Fruit fly (Drosophila melanogaster) whole organism, prepupa: ENCODE data around the gene CG42536.

Source experiments
- Eip93F ChIP-seq: fragments of 200-800 bp; sonication (Bioruptor generic); optimal IDR thresholded peaks from 2 replicates; lab custom pipeline; 2016; ENCODE audit warnings: missing biosample characterization, mild to moderate bottlenecking, missing genetic modification characterization
- Ets21C ChIP-seq: fragments of 200-800 bp; sonication (Bioruptor generic); optimal IDR thresholded peaks from 3 replicates; lab custom pipeline; 2016; ENCODE audit warnings: missing biosample characterization, missing genetic modification characterization
- Sox14 ChIP-seq: fragments of 200-800 bp; sonication (Bioruptor generic); optimal IDR thresholded peaks from 3 replicates; lab custom pipeline; 2016; ENCODE audit warnings: missing biosample characterization, missing genetic modification characterization
- cyc ChIP-seq: fragments of 200-800 bp; sonication (Bioruptor generic); optimal IDR thresholded peaks from 3 replicates; lab custom pipeline; 2016; ENCODE audit warnings: missing biosample characterization, missing genetic modification characterization

DNA sequence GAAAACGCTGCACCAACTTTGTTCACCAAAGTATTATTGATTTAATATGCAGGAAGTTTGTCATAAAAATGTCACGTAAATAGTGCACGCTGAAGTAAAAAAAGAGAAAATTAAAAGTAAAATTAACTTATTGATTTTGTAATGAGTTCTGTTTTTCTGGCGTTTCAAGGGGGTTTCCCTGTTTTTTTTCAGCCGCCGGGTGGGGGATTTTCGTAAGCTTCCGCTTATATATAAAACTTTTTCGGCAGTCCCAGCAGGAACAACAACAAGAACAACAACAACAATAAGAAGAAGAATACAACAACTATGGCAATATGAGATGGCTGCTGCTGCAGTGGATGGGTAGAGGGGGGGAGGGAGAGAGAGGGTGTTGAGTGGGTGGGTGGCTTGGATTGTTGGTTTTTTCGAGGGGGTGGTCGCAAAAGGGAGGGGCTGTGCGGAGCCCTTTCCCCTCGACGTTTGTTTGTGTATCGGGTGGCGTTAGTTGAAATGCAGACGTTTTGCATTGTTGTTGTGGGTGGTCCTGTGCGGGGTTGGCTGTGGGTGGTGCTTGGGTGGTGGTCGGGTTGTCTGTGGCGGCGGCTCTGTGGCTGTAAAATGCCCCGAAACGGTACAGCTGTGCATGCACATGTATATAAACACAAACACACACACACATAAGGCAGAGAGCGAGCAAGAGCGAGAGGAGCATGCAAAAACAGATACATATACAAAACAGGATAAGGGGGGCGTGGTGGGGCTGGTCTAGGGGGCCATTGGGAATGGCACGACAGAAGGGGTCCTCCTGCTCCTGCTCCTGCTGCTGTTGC, 39.9 kb upstream of the CG42536 start:
- TF ChIP-seq Ets21C (no peak), Eip93F (GFP tag; lab: Kevin White, UChicago) (no peak), Sox14 (no peak), cyc (GFP tag; lab: Kevin White, UChicago) (no peak)
